Fruit fly (Drosophila melanogaster) whole organism, embryonic: ENCODE data around the gene Hip1.
A peak's percentile ranks its signal among the peaks of the same experiment; 100 is the strongest.

Experiments used
- BEAF-32 ChIP-seq: fragments of 200-800 bp; sonication (Bioruptor generic); optimal IDR thresholded peaks from 3 replicates; lab custom pipeline; 2017; ENCODE audit warnings: missing biosample characterization, missing genetic modification characterization, mild to moderate bottlenecking, moderate library complexity, missing genetic modification reagents
- CG10543 ChIP-seq: fragments of 200-800 bp; sonication (Bioruptor generic); optimal IDR thresholded peaks from 3 replicates; lab custom pipeline; 2017; ENCODE audit warnings: missing biosample characterization, mild to moderate bottlenecking, missing genetic modification characterization, moderate library complexity
- CG11247 ChIP-seq: fragments of 200-800 bp; sonication (Bioruptor generic); IDR thresholded peaks from 2 replicates; pipeline ENCODE4 v1.3.6; 2022; ENCODE audit warnings: missing biosample characterization, missing genetic modification characterization
- CG13424 ChIP-seq: fragments of 200-800 bp; sonication (Bioruptor generic); optimal IDR thresholded peaks from 2 replicates; lab custom pipeline; 2019; ENCODE audit warnings: missing biosample characterization, mild to moderate bottlenecking, missing genetic modification characterization, moderate library complexity
- CG15514 ChIP-seq: fragments of 200-800 bp; sonication (Bioruptor generic); optimal IDR thresholded peaks from 3 replicates; lab custom pipeline; 2017; ENCODE audit warnings: missing biosample characterization, missing genetic modification characterization, mild to moderate bottlenecking, moderate library complexity, missing genetic modification reagents
- CG16813 ChIP-seq: fragments of 200-800 bp; sonication (Bioruptor generic); IDR thresholded peaks from 3 replicates; pipeline ENCODE4 v1.3.6; 2022; ENCODE audit warnings: missing biosample characterization, missing genetic modification characterization; ENCODE audit not compliant: partially characterized antibody
- CG17802 ChIP-seq: fragments of 200-800 bp; sonication (Bioruptor generic); optimal IDR thresholded peaks from 2 replicates; lab custom pipeline; 2018; ENCODE audit warnings: missing biosample characterization, mild to moderate bottlenecking, missing genetic modification characterization, moderate library complexity
- CG18599 ChIP-seq: fragments of 200-800 bp; sonication (Bioruptor generic); optimal IDR thresholded peaks from 3 replicates; lab custom pipeline; 2017; ENCODE audit warnings: missing biosample characterization, missing genetic modification characterization, mild to moderate bottlenecking, moderate library complexity, missing genetic modification reagents
- CG3407 ChIP-seq: fragments of 200-800 bp; sonication (Bioruptor generic); optimal IDR thresholded peaks from 2 replicates; lab custom pipeline; 2018; ENCODE audit warnings: missing biosample characterization, mild to moderate bottlenecking, missing genetic modification characterization
- CG34224 ChIP-seq: fragments of 200-800 bp; sonication (Bioruptor generic); IDR thresholded peaks from 3 replicates; pipeline ENCODE4 v1.3.6; 2022; ENCODE audit warnings: missing biosample characterization, missing genetic modification characterization; ENCODE audit not compliant: partially characterized antibody
- CG4360 ChIP-seq: fragments of 200-800 bp; sonication (Bioruptor generic); IDR thresholded peaks from 2 replicates; pipeline ENCODE4 v1.3.6; 2022; ENCODE audit warnings: missing biosample characterization, missing genetic modification characterization
- CG4730 ChIP-seq: fragments of 200-800 bp; sonication (Bioruptor generic); IDR thresholded peaks from 2 replicates; pipeline ENCODE4 v1.3.6; 2022; ENCODE audit warnings: missing biosample characterization, missing genetic modification characterization
- CG4854 ChIP-seq: fragments of 200-800 bp; sonication (Bioruptor generic); optimal IDR thresholded peaks from 2 replicates; lab custom pipeline; 2016; ENCODE audit warnings: missing biosample characterization, missing genetic modification characterization, inconsistent platforms
- D19A ChIP-seq: fragments of 200-800 bp; optimal IDR thresholded peaks from 3 replicates; lab custom pipeline; 2019; ENCODE audit warnings: missing biosample characterization, mild to moderate bottlenecking, missing genetic modification characterization, moderate library complexity
- Dll ChIP-seq: fragments of 200-800 bp; sonication (Bioruptor generic); IDR thresholded peaks from 4 replicates; pipeline ENCODE4 v1.3.6; 2022; ENCODE audit warnings: missing biosample characterization, missing genetic modification characterization; ENCODE audit not compliant: partially characterized antibody
- Dp ChIP-seq: fragments of 200-800 bp; sonication (Bioruptor generic); optimal IDR thresholded peaks from 2 replicates; lab custom pipeline; 2018; ENCODE audit warnings: missing biosample characterization, mild to moderate bottlenecking, missing genetic modification characterization, moderate library complexity
- E2f2 ChIP-seq: fragments of 200-800 bp; sonication (Bioruptor generic); IDR thresholded peaks from 2 replicates; pipeline ENCODE4 v1.3.6; 2022; ENCODE audit warnings: missing biosample characterization, missing genetic modification characterization
- Fer1 ChIP-seq: fragments of 200-800 bp; sonication (Bioruptor generic); optimal IDR thresholded peaks from 2 replicates; lab custom pipeline; 2017; ENCODE audit warnings: missing biosample characterization, mild to moderate bottlenecking, missing genetic modification characterization
- Gug ChIP-seq: fragments of 200-800 bp; sonication (Bioruptor generic); IDR thresholded peaks from 4 replicates; pipeline ENCODE4 v1.3.6; 2022; ENCODE audit warnings: missing biosample characterization, missing genetic modification characterization
- HLHmδ ChIP-seq: fragments of 200-800 bp; sonication (Bioruptor generic); optimal IDR thresholded peaks from 2 replicates; lab custom pipeline; 2018; ENCODE audit warnings: missing biosample characterization, mild to moderate bottlenecking, missing genetic modification characterization, moderate library complexity
- Optix ChIP-seq: fragments of 200-800 bp; sonication (Bioruptor generic); IDR thresholded peaks from 3 replicates; pipeline ENCODE4 v1.3.6; 2022; ENCODE audit warnings: missing biosample characterization, missing genetic modification characterization
- Scr ChIP-seq: fragments of 200-800 bp; sonication (Bioruptor generic); IDR thresholded peaks from 2 replicates; pipeline ENCODE4 v1.3.6; 2022; ENCODE audit warnings: missing biosample characterization, missing genetic modification characterization; ENCODE audit not compliant: partially characterized antibody
- Sox100B ChIP-seq: fragments of 200-800 bp; sonication (Bioruptor generic); optimal IDR thresholded peaks from 3 replicates; lab custom pipeline; 2018; ENCODE audit warnings: missing biosample characterization, mild to moderate bottlenecking, missing genetic modification characterization
- Taf1 ChIP-seq: fragments of 200-800 bp; sonication (Bioruptor generic); IDR thresholded peaks from 2 replicates; pipeline ENCODE4 v1.3.6; 2022; ENCODE audit warnings: missing biosample characterization, missing genetic modification characterization
- Xbp1 ChIP-seq: fragments of 200-800 bp; sonication (Bioruptor generic); optimal IDR thresholded peaks from 3 replicates; lab custom pipeline; 2016; ENCODE audit warnings: missing biosample characterization, mild to moderate bottlenecking, missing genetic modification characterization
- bowl ChIP-seq: fragments of 200-800 bp; sonication (Bioruptor generic); IDR thresholded peaks from 2 replicates; pipeline ENCODE4 v1.3.6; 2022; ENCODE audit warnings: missing biosample characterization, missing genetic modification characterization
- ewg ChIP-seq: fragments of 200-800 bp; sonication (Bioruptor generic); optimal IDR thresholded peaks from 3 replicates; lab custom pipeline; 2017; ENCODE audit warnings: mild to moderate bottlenecking, missing biosample characterization, missing genetic modification reagents, missing genetic modification characterization
- grn ChIP-seq: fragments of 200-800 bp; sonication (Bioruptor generic); optimal IDR thresholded peaks from 3 replicates; lab custom pipeline; 2017; ENCODE audit warnings: missing biosample characterization, missing genetic modification characterization
- insv ChIP-seq, 2 experiments: fragments of 200-800 bp; sonication (Bioruptor generic); optimal IDR thresholded peaks; 3 replicates each; lab custom pipeline; 2016 to 2018; ENCODE audit warnings: missing biosample characterization in 2 of 2, missing genetic modification characterization in 2 of 2
- nau ChIP-seq: fragments of 200-800 bp; sonication (Bioruptor generic); optimal IDR thresholded peaks from 3 replicates; lab custom pipeline; 2017; ENCODE audit warnings: missing biosample characterization, mild to moderate bottlenecking, missing genetic modification characterization, missing genetic modification reagents
- nom ChIP-seq: fragments of 200-800 bp; sonication (Bioruptor generic); optimal IDR thresholded peaks from 2 replicates; lab custom pipeline; 2017; ENCODE audit warnings: missing biosample characterization, missing genetic modification characterization, mild to moderate bottlenecking, moderate library complexity, missing genetic modification reagents
- onecut ChIP-seq: fragments of 200-800 bp; sonication (Bioruptor generic); IDR thresholded peaks from 2 replicates; pipeline ENCODE4 v1.3.6; 2022; ENCODE audit warnings: missing biosample characterization, missing genetic modification characterization
- sima ChIP-seq: fragments of 200-800 bp; sonication (Bioruptor generic); optimal IDR thresholded peaks from 2 replicates; lab custom pipeline; 2016; ENCODE audit warnings: missing biosample characterization, missing genetic modification characterization
- tin ChIP-seq: fragments of 200-800 bp; sonication (Bioruptor generic); optimal IDR thresholded peaks from 3 replicates; lab custom pipeline; 2016; ENCODE audit warnings: missing biosample characterization, missing genetic modification characterization
- trh ChIP-seq: fragments of 200-800 bp; sonication (Bioruptor generic); optimal IDR thresholded peaks from 2 replicates; lab custom pipeline; 2016; ENCODE audit warnings: missing biosample characterization, missing genetic modification characterization

The Hip1 gene

DNA sequence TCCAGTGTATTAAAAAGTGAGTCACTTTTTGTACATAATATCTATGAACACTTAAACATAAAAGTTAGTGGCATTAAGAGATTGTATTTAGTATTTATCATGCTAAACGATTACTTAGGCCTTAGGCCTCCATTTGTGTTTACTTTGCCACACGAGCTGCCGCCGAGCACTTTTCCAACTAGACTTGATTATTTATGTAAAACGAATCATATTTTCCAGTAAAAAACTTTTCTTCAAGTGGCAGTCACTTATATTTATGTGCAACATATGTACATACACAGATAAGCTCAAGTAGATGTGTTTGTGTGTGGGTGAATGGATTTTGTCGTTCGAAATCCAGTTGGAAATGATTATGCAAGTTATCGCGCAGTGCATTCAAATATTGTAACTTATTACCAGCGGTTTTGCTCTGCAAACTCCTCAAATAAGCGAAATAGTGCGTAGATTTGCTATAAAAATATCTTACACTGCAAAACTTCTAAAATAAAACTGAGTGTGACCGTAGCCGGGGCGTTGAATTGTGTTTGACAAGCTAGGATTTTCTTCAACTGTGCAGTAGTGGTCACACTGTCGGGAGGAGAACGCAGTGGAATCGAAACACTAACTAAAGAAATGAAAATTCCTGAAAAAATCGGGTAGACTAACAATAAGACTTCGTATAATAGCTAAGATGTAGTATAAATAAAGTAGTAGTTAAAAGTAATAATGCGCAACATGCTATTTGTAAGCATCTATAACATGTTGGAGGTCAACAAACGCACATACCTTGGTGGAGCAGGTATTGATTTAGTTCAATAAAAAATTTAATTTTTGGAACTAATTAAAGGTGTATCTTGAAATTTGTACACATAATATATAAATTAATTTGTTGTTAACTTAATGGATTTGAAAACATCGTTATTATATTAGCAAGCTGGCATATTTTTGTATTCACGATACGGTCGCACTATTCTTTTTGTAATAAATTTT is 23.5 kb downstream of the Hip1 start, which contains the start of the genes Klc and CG10984 (continued):
- TF ChIP-seq nom (GFP tag; lab: Kevin White, UChicago), result peak; percentile 57
- TF ChIP-seq tin, result peak; percentile 65
- no peak; the same call in none of the 2 replicates for TF ChIP-seq CG11247 (GFP tag; lab: Robert Waterston, UW)
- peak; percentile 57 for TF ChIP-seq CG15514
- TF ChIP-seq CG4854 (GFP tag; lab: Kevin White, UChicago), result peak; percentile 41
- TF ChIP-seq Taf1 (GFP tag; lab: Robert Waterston, UW), result no peak
- TF ChIP-seq Sox100B (GFP tag; lab: Kevin White, UChicago), result peak; percentile 49
- peak; percentile 70 for TF ChIP-seq Fer1 (GFP tag; lab: Kevin White, UChicago)
- TF ChIP-seq Optix, result no peak
- no peak for TF ChIP-seq CG4360 (GFP tag; lab: Robert Waterston, UW)
- peak; percentile 37; the same call in 1 of the 2 replicates for TF ChIP-seq bowl (GFP tag; lab: Robert Waterston, UW)
- TF ChIP-seq CG13424 (tag; lab: Kevin White, UChicago), result peak; percentile 29
- TF ChIP-seq Xbp1 (GFP tag; lab: Kevin White, UChicago), result peak; percentile 60
- TF ChIP-seq trh (GFP tag; lab: Kevin White, UChicago), result no peak
- peak; percentile 11 for TF ChIP-seq CG3407 (GFP tag; lab: Kevin White, UChicago)
- peak; percentile 13 for TF ChIP-seq sima
- no peak for TF ChIP-seq CG18599 (GFP tag; lab: Kevin White, UChicago)

dm6 chr3L:12748711-12749566 is 24.4 kb downstream of the Hip1 start:
- TF ChIP-seq CG16813 (peak; percentile 33; the same call in 1 of the 3 replicates), Scr (peak; percentile 42; the same call in 1 of the 2 replicates), insv (GFP tag; optimal IDR thresholded peaks at IDR 0.05; lab: Kevin White, UChicago) (peak; percentile 55 to 93), nau (GFP tag; lab: Kevin White, UChicago) (no peak), Dp (GFP tag; lab: Kevin White, UChicago) (peak; percentile 34), BEAF-32 (GFP tag; lab: Kevin White, UChicago) (peak; percentile 49), CG17802 (tag; lab: Kevin White, UChicago) (no peak), ewg (peak; percentile 82), CG4730 (GFP tag; lab: Robert Waterston, UW) (no peak), onecut (GFP tag; lab: Robert Waterston, UW) (peak; percentile 83), HLHmδ (GFP tag; lab: Kevin White, UChicago) (no peak), Optix (no peak), Gug (GFP tag; lab: Robert Waterston, UW) (no peak), CG10543 (no peak), CG34224 (GFP tag; lab: Robert Waterston, UW) (peak; percentile 43; the same call in 1 of the 3 replicates), grn (GFP tag; lab: Kevin White, UChicago) (peak; percentile 13), D19A (peak; percentile 93), Dll (GFP tag; lab: Robert Waterston, UW) (0 out of 4 replicates have a peak, but pooled peaks have one; percentile 39), E2f2 (GFP tag; lab: Robert Waterston, UW) (peak; percentile 30; the same call in 1 of the 2 replicates)
